Worm (Caenorhabditis elegans): ENCODE results near the gene mai-1.

Gene mai-1

ce11 chrX:3111687-3112086, 4.7 kb downstream of the mai-1 start:
- TF ChIP-seq unc-42 (tag; optimal IDR thresholded peaks at IDR 0.05) (peak; percentile 14), ceh-31 (tag; optimal IDR thresholded peaks at IDR 0.05) (no peak), unc-55 (GFP tag; optimal IDR thresholded peaks at IDR 0.05) (peak; percentile 12)

ce11 chrX:3111066-3111465, 5.3 kb downstream of the mai-1 start:
- TF ChIP-seq ceh-2 (tag; optimal IDR thresholded peaks at IDR 0.05): no peak
- TF ChIP-seq unc-3 (GFP tag; conservative IDR thresholded peaks at IDR 0.05): no peak
- peak; percentile 4 for TF ChIP-seq unc-3 (tag; optimal IDR thresholded peaks at IDR 0.05)
- TF ChIP-seq unc-42 (tag; optimal IDR thresholded peaks at IDR 0.05): peak; percentile 71
- no peak for TF ChIP-seq unc-55 (GFP tag; optimal IDR thresholded peaks at IDR 0.05)

- TF ChIP-seq pqm-1 (tag; optimal IDR thresholded peaks at IDR 0.05): no peak
- TF ChIP-seq elt-2 (tag; optimal IDR thresholded peaks at IDR 0.05): peak; percentile 91
These were observed 5.8 kb downstream of the mai-1 start, which contains the start of gene gpcp-1 for ce11 chrX:3110576-3110975. gpcp-1 (minus strand) TSS chrX:3110628.

ce11 chrX:3108603-3109002, 7.8 kb downstream of the mai-1 start:
- TF ChIP-seq unc-55 (GFP tag; optimal IDR thresholded peaks at IDR 0.05) (no peak), T23F11.4 (GFP tag; optimal IDR thresholded peaks at IDR 0.05) (no peak), fax-1 (tag; optimal IDR thresholded peaks at IDR 0.05) (no peak), ceh-6 (GFP tag; optimal IDR thresholded peaks at IDR 0.05) (no peak), ceh-30 (tag; optimal IDR thresholded peaks at IDR 0.05) (no peak), ceh-22 (tag; optimal IDR thresholded peaks at IDR 0.05) (no peak), K09A11.1 (tag; optimal IDR thresholded peaks at IDR 0.05; ENCODE audit: insufficient read depth) (no peak), sox-2 (GFP tag; IDR thresholded peaks at IDR 0.05) (no peak), C38D4.7 (GFP tag; optimal IDR thresholded peaks at IDR 0.05) (no peak), dmd-4 (tag; optimal IDR thresholded peaks at IDR 0.05; ENCODE audit: borderline replicate concordance) (no peak), hlh-15 (tag; optimal IDR thresholded peaks at IDR 0.05) (no peak), ceh-45 (GFP tag; IDR thresholded peaks at IDR 0.05) (no peak), ceh-24 (tag; optimal IDR thresholded peaks at IDR 0.05) (no peak), pag-3 (tag; optimal IDR thresholded peaks at IDR 0.05; ENCODE audit: borderline replicate concordance) (no peak), hlh-13 (GFP tag; optimal IDR thresholded peaks at IDR 0.05) (no peak), unc-86 (tag; optimal IDR thresholded peaks at IDR 0.05) (no peak), nfya-1 (tag; optimal IDR thresholded peaks at IDR 0.05) (no peak), sox-4 (tag; optimal IDR thresholded peaks at IDR 0.05) (no peak)

- peak; percentile 17 for TF ChIP-seq rnt-1 (tag; optimal IDR thresholded peaks at IDR 0.05)
- no peak for TF ChIP-seq ttx-3 (tag; optimal IDR thresholded peaks at IDR 0.05)
- peak; percentile 59 for TF ChIP-seq nfya-1 (tag; optimal IDR thresholded peaks at IDR 0.05)
- TF ChIP-seq C08G9.2 (tag; optimal IDR thresholded peaks at IDR 0.05): no peak
- TF ChIP-seq odd-2 (tag; optimal IDR thresholded peaks at IDR 0.05): no peak
- TF ChIP-seq ceh-31 (tag; optimal IDR thresholded peaks at IDR 0.05): peak; percentile 59
- no peak for TF ChIP-seq pros-1 (tag; optimal IDR thresholded peaks at IDR 0.05)
- TF ChIP-seq nhr-11 (tag; optimal IDR thresholded peaks at IDR 0.05): no peak
- TF ChIP-seq unc-42 (tag; optimal IDR thresholded peaks at IDR 0.05): peak; percentile 33
- no peak for TF ChIP-seq lin-11 (tag; optimal IDR thresholded peaks at IDR 0.05)
- no peak for TF ChIP-seq lim-6 (tag; optimal IDR thresholded peaks at IDR 0.05)
- peak; percentile 89 for TF ChIP-seq hlh-30 (tag; optimal IDR thresholded peaks at IDR 0.05; ENCODE audit: insufficient read depth)
- TF ChIP-seq unc-55 (GFP tag; optimal IDR thresholded peaks at IDR 0.05): no peak
- no peak for TF ChIP-seq ets-4 (tag; optimal IDR thresholded peaks at IDR 0.05)
- peak; percentile 14 for TF ChIP-seq sdc-2 (tag; optimal IDR thresholded peaks at IDR 0.05)
- TF ChIP-seq pax-1 (tag; optimal IDR thresholded peaks at IDR 0.05): peak; percentile 44
- no peak for TF ChIP-seq eyg-1 (tag; optimal IDR thresholded peaks at IDR 0.05)
- no peak for TF ChIP-seq zip-5 (tag; optimal IDR thresholded peaks at IDR 0.05)
- TF ChIP-seq elt-2 (tag; optimal IDR thresholded peaks at IDR 0.05): peak; percentile 19
- TF ChIP-seq ceh-34 (tag; optimal IDR thresholded peaks at IDR 0.05): peak; percentile 48
- TF ChIP-seq ceh-14 (tag; optimal IDR thresholded peaks at IDR 0.05): no peak
- peak; percentile 34 for TF ChIP-seq ceh-18 (tag; optimal IDR thresholded peaks at IDR 0.05)
These were observed 10.3 kb downstream of the mai-1 start, which contains the start of gene K10B3.5 for ce11 chrX:3106137-3106536. K10B3.5 (minus strand) TSS chrX:3106479.
